Fruit fly (Drosophila melanogaster) whole organism, embryonic: ENCODE results near the gene CG9372.

Source experiments
- Bgb ChIP-seq: fragments of 200-800 bp; sonication (Bioruptor generic); IDR thresholded peaks from 2 replicates; pipeline ENCODE4 v1.3.6; 2022; ENCODE audit warnings: missing biosample characterization, missing genetic modification characterization; ENCODE audit not compliant: partially characterized antibody
- CG10959 ChIP-seq: fragments of 200-800 bp; sonication (Bioruptor generic); IDR thresholded peaks from 2 replicates; pipeline ENCODE4 v1.3.6; 2022; ENCODE audit warnings: missing biosample characterization, missing genetic modification characterization
- CG10979 ChIP-seq: fragments of 200-800 bp; sonication (Bioruptor generic); optimal IDR thresholded peaks from 2 replicates; lab custom pipeline; 2018; ENCODE audit warnings: missing biosample characterization, mild to moderate bottlenecking, missing genetic modification characterization, moderate library complexity
- CG11247 ChIP-seq: fragments of 200-800 bp; sonication (Bioruptor generic); IDR thresholded peaks from 2 replicates; pipeline ENCODE4 v1.3.6; 2022; ENCODE audit warnings: missing biosample characterization, missing genetic modification characterization
- CG11560 ChIP-seq: fragments of 200-800 bp; sonication (Bioruptor generic); IDR thresholded peaks from 3 replicates; pipeline ENCODE4 v1.3.6; 2022; ENCODE audit warnings: missing biosample characterization, missing genetic modification characterization
- CG11695 ChIP-seq: fragments of 200-800 bp; sonication (Bioruptor generic); IDR thresholded peaks from 3 replicates; pipeline ENCODE4 v1.3.6; 2022; ENCODE audit warnings: missing biosample characterization, missing genetic modification characterization
- CG11696 ChIP-seq: fragments of 200-800 bp; sonication (Bioruptor generic); IDR thresholded peaks from 2 replicates; pipeline ENCODE4 v1.3.6; 2022; ENCODE audit warnings: missing biosample characterization, missing genetic modification characterization
- CG12744 ChIP-seq: fragments of 200-800 bp; sonication (Bioruptor generic); optimal IDR thresholded peaks from 2 replicates; lab custom pipeline; 2016; ENCODE audit warnings: missing biosample characterization, missing genetic modification characterization
- CG15073 ChIP-seq: fragments of 200-800 bp; sonication (Bioruptor generic); optimal IDR thresholded peaks from 2 replicates; lab custom pipeline; 2016; ENCODE audit warnings: missing biosample characterization, missing genetic modification characterization
- CG1792 ChIP-seq: fragments of 200-800 bp; sonication (Bioruptor generic); optimal IDR thresholded peaks from 2 replicates; lab custom pipeline; 2016; ENCODE audit warnings: missing biosample characterization, missing genetic modification characterization
- CG3847 ChIP-seq: fragments of 200-800 bp; sonication (Bioruptor generic); IDR thresholded peaks from 2 replicates; pipeline ENCODE4 v1.3.6; 2022; ENCODE audit warnings: missing biosample characterization, missing genetic modification characterization
- CG43689 ChIP-seq: fragments of 200-800 bp; sonication (Bioruptor generic); IDR thresholded peaks from 2 replicates; pipeline ENCODE4 v1.3.6; 2022; ENCODE audit warnings: missing biosample characterization, missing genetic modification characterization
- CG4404 ChIP-seq: fragments of 200-800 bp; sonication (Bioruptor generic); IDR thresholded peaks from 2 replicates; pipeline ENCODE4 v1.3.6; 2022; ENCODE audit warnings: missing biosample characterization, missing genetic modification characterization
- CG6272 ChIP-seq: fragments of 200-800 bp; sonication (Bioruptor generic); IDR thresholded peaks from 2 replicates; pipeline ENCODE4 v1.3.6; 2022; ENCODE audit warnings: missing biosample characterization, missing genetic modification characterization
- CG6654 ChIP-seq: fragments of 200-800 bp; sonication (Bioruptor generic); optimal IDR thresholded peaks from 2 replicates; lab custom pipeline; 2017; ENCODE audit warnings: missing biosample characterization, mild to moderate bottlenecking, missing genetic modification characterization
- CG6813 ChIP-seq: fragments of 200-800 bp; sonication (Bioruptor generic); optimal IDR thresholded peaks from 2 replicates; lab custom pipeline; 2017; ENCODE audit warnings: missing biosample characterization, missing genetic modification characterization, mild to moderate bottlenecking, moderate library complexity, missing genetic modification reagents
- CG7372 ChIP-seq: fragments of 200-800 bp; sonication (Bioruptor generic); IDR thresholded peaks from 2 replicates; pipeline ENCODE4 v1.3.6; 2022; ENCODE audit warnings: missing biosample characterization, missing genetic modification characterization
- CG8281 ChIP-seq: fragments of 200-800 bp; sonication (Bioruptor generic); optimal IDR thresholded peaks from 2 replicates; lab custom pipeline; 2018; ENCODE audit warnings: missing biosample characterization, mild to moderate bottlenecking, missing genetic modification characterization, moderate library complexity
- CG9817 ChIP-seq: fragments of 200-800 bp; sonication (Bioruptor generic); optimal IDR thresholded peaks from 2 replicates; lab custom pipeline; 2018; ENCODE audit warnings: missing biosample characterization, mild to moderate bottlenecking, missing genetic modification characterization, moderate library complexity
- CTCF ChIP-seq: fragments of 200-800 bp; sonication (Bioruptor generic); optimal IDR thresholded peaks from 2 replicates; lab custom pipeline; 2017; ENCODE audit warnings: missing biosample characterization, mild to moderate bottlenecking, missing genetic modification characterization, moderate library complexity
- Dbx ChIP-seq: fragments of 200-800 bp; sonication (Bioruptor generic); IDR thresholded peaks from 3 replicates; pipeline ENCODE4 v1.3.6; 2022; ENCODE audit warnings: missing biosample characterization, missing genetic modification characterization
- Drgx ChIP-seq: fragments of 200-800 bp; sonication (Bioruptor generic); IDR thresholded peaks from 2 replicates; pipeline ENCODE4 v1.3.6; 2022; ENCODE audit warnings: missing biosample characterization, missing genetic modification characterization
- ERR ChIP-seq: fragments of 200-800 bp; sonication (Bioruptor generic); optimal IDR thresholded peaks from 2 replicates; lab custom pipeline; 2016; ENCODE audit warnings: missing biosample characterization, missing genetic modification characterization
- Eip74EF ChIP-seq, 2 experiments: fragments of 200-800 bp in 1 of 2; fragments of >200 bp in 1 of 2; sonication (Bioruptor generic) in 1 of 2; optimal IDR thresholded peaks; 2 replicates each; lab custom pipeline; 2017 to 2019; ENCODE audit warnings: missing biosample characterization in 2 of 2, missing genetic modification characterization in 2 of 2, mild to moderate bottlenecking in 1 of 2, moderate library complexity in 1 of 2
- Hsf ChIP-seq: fragments of 200-800 bp; sonication (Bioruptor generic); optimal IDR thresholded peaks from 3 replicates; lab custom pipeline; 2016; ENCODE audit warnings: missing biosample characterization, missing genetic modification characterization
- Lpt ChIP-seq: fragments of >200 bp; optimal IDR thresholded peaks from 2 replicates; lab custom pipeline; 2018; ENCODE audit warnings: missing biosample characterization, missing genetic modification characterization
- Mrtf ChIP-seq: fragments of 200-800 bp; sonication (Bioruptor generic); IDR thresholded peaks from 3 replicates; pipeline ENCODE4 v1.3.6; 2022; ENCODE audit warnings: missing biosample characterization, missing genetic modification characterization
- Opbp ChIP-seq: fragments of 200-800 bp; sonication (Bioruptor generic); IDR thresholded peaks from 3 replicates; pipeline ENCODE4 v1.3.6; 2022; ENCODE audit warnings: missing biosample characterization, missing genetic modification characterization; ENCODE audit not compliant: partially characterized antibody
- Ptx1 ChIP-seq: fragments of 200-800 bp; sonication (Bioruptor generic); IDR thresholded peaks from 2 replicates; pipeline ENCODE4 v1.3.6; 2022; ENCODE audit warnings: missing biosample characterization, missing genetic modification characterization
- Sox102F ChIP-seq: fragments of 200-800 bp; sonication (Bioruptor generic); optimal IDR thresholded peaks from 2 replicates; lab custom pipeline; 2018; ENCODE audit warnings: missing biosample characterization, mild to moderate bottlenecking, missing genetic modification characterization, moderate library complexity
- Sry-β ChIP-seq: fragments of 200-800 bp; sonication (Bioruptor generic); optimal IDR thresholded peaks from 2 replicates; lab custom pipeline; 2018; ENCODE audit warnings: missing biosample characterization, mild to moderate bottlenecking, missing genetic modification characterization, moderate library complexity
- Stat92E ChIP-seq, 3 experiments: fragments of >200 bp in 2 of 3; fragments of 200-800 bp in 1 of 3; sonication (Bioruptor generic) in 1 of 3; optimal IDR thresholded peaks; 2 replicates each; lab custom pipeline; 2017 to 2019; ENCODE audit warnings: missing biosample characterization in 3 of 3, missing genetic modification characterization in 3 of 3, mild to moderate bottlenecking in 1 of 3, moderate library complexity in 1 of 3
- Trl ChIP-seq, 3 experiments: fragments of >200 bp in 2 of 3; fragments of 200-800 bp in 1 of 3; sonication (Bioruptor generic) in 1 of 3; optimal IDR thresholded peaks; 2 replicates in 1 of 3; 3 replicates in 2 of 3; lab custom pipeline; 2016 to 2017; ENCODE audit warnings: missing biosample characterization in 1 of 3, missing genetic modification characterization in 1 of 3
- Usf ChIP-seq: fragments of 200-800 bp; sonication (Bioruptor generic); optimal IDR thresholded peaks from 2 replicates; lab custom pipeline; 2017; ENCODE audit warnings: missing genotype, missing biosample characterization, missing genetic modification characterization
- da ChIP-seq: fragments of 200-800 bp; sonication (Bioruptor generic); optimal IDR thresholded peaks from 2 replicates; lab custom pipeline; 2016; ENCODE audit warnings: missing biosample characterization, missing genetic modification characterization
- gce ChIP-seq: fragments of 200-800 bp; sonication (Bioruptor generic); IDR thresholded peaks from 3 replicates; pipeline ENCODE4 v1.3.6; 2022; ENCODE audit warnings: missing biosample characterization, missing genetic modification characterization
- hkb ChIP-seq, 2 experiments: fragments of 200-800 bp in 1 of 2; fragments of >200 bp in 1 of 2; sonication (Bioruptor generic) in 1 of 2; IDR thresholded peaks in 1 of 2; optimal IDR thresholded peaks in 1 of 2; 2 replicates each; pipeline versions ENCODE4 v1.3.6 to Lab custom; 2017 to 2022; ENCODE audit warnings: missing biosample characterization in 1 of 2, missing genetic modification characterization in 1 of 2
- jing ChIP-seq: fragments of 200-800 bp; sonication (Bioruptor generic); optimal IDR thresholded peaks from 2 replicates; lab custom pipeline; 2018; ENCODE audit warnings: missing biosample characterization, mild to moderate bottlenecking, missing genetic modification characterization
- jumu ChIP-seq: fragments of 200-800 bp; sonication (Bioruptor generic); optimal IDR thresholded peaks from 3 replicates; lab custom pipeline; 2016; ENCODE audit warnings: missing biosample characterization, missing genetic modification characterization
- luna ChIP-seq: fragments of 200-800 bp; sonication (Bioruptor generic); optimal IDR thresholded peaks from 2 replicates; lab custom pipeline; 2016; ENCODE audit warnings: missing biosample characterization, missing genetic modification characterization
- org-1 ChIP-seq: fragments of 200-800 bp; sonication (Bioruptor generic); optimal IDR thresholded peaks from 2 replicates; lab custom pipeline; 2017; ENCODE audit warnings: missing biosample characterization, missing genetic modification characterization
- peb ChIP-seq: fragments of 200-800 bp; sonication (Bioruptor generic); IDR thresholded peaks from 2 replicates; pipeline ENCODE4 v1.3.6; 2022; ENCODE audit warnings: missing biosample characterization, missing genetic modification characterization
- pita ChIP-seq: fragments of 200-800 bp; sonication (Bioruptor generic); optimal IDR thresholded peaks from 2 replicates; lab custom pipeline; 2017; ENCODE audit warnings: missing biosample characterization, mild to moderate bottlenecking, missing genetic modification characterization
- sc ChIP-seq, 3 experiments: fragments of >200 bp in 2 of 3; fragments of 200-800 bp in 1 of 3; sonication (Bioruptor generic) in 1 of 3; optimal IDR thresholded peaks; 2 replicates in 2 of 3; 3 replicates in 1 of 3; lab custom pipeline; 2017; ENCODE audit warnings: mild to moderate bottlenecking in 1 of 3, missing biosample characterization in 1 of 3, missing genetic modification characterization in 1 of 3, missing genetic modification reagents in 1 of 3
- so ChIP-seq: fragments of 200-800 bp; sonication (Bioruptor generic); IDR thresholded peaks from 3 replicates; pipeline ENCODE4 v1.3.6; 2022; ENCODE audit warnings: missing biosample characterization, missing genetic modification characterization
- sr ChIP-seq: fragments of 200-800 bp; sonication (Bioruptor generic); IDR thresholded peaks from 3 replicates; pipeline ENCODE4 v1.3.6; 2022; ENCODE audit warnings: missing biosample characterization, missing genetic modification characterization
- tin ChIP-seq: fragments of 200-800 bp; sonication (Bioruptor generic); optimal IDR thresholded peaks from 3 replicates; lab custom pipeline; 2016; ENCODE audit warnings: missing biosample characterization, missing genetic modification characterization
- trh ChIP-seq: fragments of 200-800 bp; sonication (Bioruptor generic); optimal IDR thresholded peaks from 2 replicates; lab custom pipeline; 2016; ENCODE audit warnings: missing biosample characterization, missing genetic modification characterization
- z ChIP-seq: fragments of 200-800 bp; sonication (Bioruptor generic); IDR thresholded peaks from 3 replicates; pipeline ENCODE4 v1.3.6; 2022; ENCODE audit warnings: missing biosample characterization, missing genetic modification characterization
- zen2 ChIP-seq: fragments of 200-800 bp; sonication (Bioruptor generic); IDR thresholded peaks from 3 replicates; pipeline ENCODE4 v1.3.6; 2022; ENCODE audit warnings: missing biosample characterization, missing genetic modification characterization; ENCODE audit not compliant: partially characterized antibody

Gene CG9372

dm6 chr3L:19590422-19590821 lies 15.6 kb upstream of the CG9372 start, which contains the start of gene CG14100 (continued):
- peak; percentile 100 for TF ChIP-seq peb (GFP tag; lab: Robert Waterston, UW)
- TF ChIP-seq org-1 (GFP tag; lab: Kevin White, UChicago): peak; percentile 100
- peak; percentile 100 for TF ChIP-seq tin
- TF ChIP-seq hkb (optimal IDR thresholded peaks at IDR 0.05; lab: Kevin White, UChicago): no peak
- peak; percentile 100 for TF ChIP-seq hkb (GFP tag; IDR thresholded peaks at IDR 0.05; lab: Robert Waterston, UW)
- peak; percentile 87 for TF ChIP-seq Sry-β
- TF ChIP-seq CG11247 (GFP tag; lab: Robert Waterston, UW): peak; percentile 100
- TF ChIP-seq Drgx (GFP tag; lab: Robert Waterston, UW): peak; percentile 100
- TF ChIP-seq sr (GFP tag; lab: Robert Waterston, UW): peak; percentile 100
- TF ChIP-seq CG3847 (GFP tag; lab: Robert Waterston, UW): peak; percentile 100
- peak; percentile 100 for TF ChIP-seq Usf (GFP tag; lab: Kevin White, UChicago)
- TF ChIP-seq Lpt (GFP tag; lab: Kevin White, UChicago): no peak
- peak; percentile 97 for TF ChIP-seq CG6654 (GFP tag; lab: Kevin White, UChicago)
- peak; percentile 85 for TF ChIP-seq CTCF
- no peak for TF ChIP-seq zen2 (GFP tag; lab: Robert Waterston, UW)
- peak; percentile 100 for TF ChIP-seq Sox102F (GFP tag; lab: Kevin White, UChicago)
- peak in 1 of 3 experiments; percentile 100 for TF ChIP-seq Stat92E (GFP tag; optimal IDR thresholded peaks at IDR 0.05; lab: Kevin White, UChicago)
- TF ChIP-seq CG11560: peak; percentile 98
- peak; percentile 100 for TF ChIP-seq CG11695 (GFP tag; lab: Robert Waterston, UW)
- peak; percentile 100 for TF ChIP-seq luna (GFP tag; lab: Kevin White, UChicago)
- TF ChIP-seq gce: peak; percentile 100
- peak; percentile 100 for TF ChIP-seq CG6272 (GFP tag; lab: Robert Waterston, UW)
- peak; percentile 100 for TF ChIP-seq CG6813 (GFP tag; lab: Kevin White, UChicago)
- TF ChIP-seq Mrtf: peak; percentile 100
- peak; percentile 76; the same call in 2 of the 3 replicates for TF ChIP-seq Opbp
- TF ChIP-seq ERR (GFP tag; lab: Kevin White, UChicago): peak; percentile 100
- peak; percentile 100 for TF ChIP-seq CG10959 (GFP tag; lab: Robert Waterston, UW)
- TF ChIP-seq CG1792 (GFP tag; lab: Kevin White, UChicago): peak; percentile 100
- TF ChIP-seq trh (GFP tag; lab: Kevin White, UChicago): peak; percentile 100
- peak; percentile 99 for TF ChIP-seq CG11696 (GFP tag; lab: Robert Waterston, UW)
- peak; percentile 97 for TF ChIP-seq CG15073
- peak; percentile 100 for TF ChIP-seq Dbx (GFP tag; lab: Robert Waterston, UW)
- no peak for TF ChIP-seq Trl (optimal IDR thresholded peaks at IDR 0.05; lab: Kevin White, UChicago)
- TF ChIP-seq Trl (GFP tag; optimal IDR thresholded peaks at IDR 0.05; lab: Kevin White, UChicago): peak; percentile 100
- peak; percentile 98 for TF ChIP-seq CG8281
- TF ChIP-seq so: peak; percentile 100
- peak; percentile 100 for TF ChIP-seq CG4404
- TF ChIP-seq z: peak; percentile 92
- peak; percentile 100 for TF ChIP-seq CG7372 (GFP tag; lab: Robert Waterston, UW)
- TF ChIP-seq Eip74EF (GFP tag; optimal IDR thresholded peaks at IDR 0.05; lab: Kevin White, UChicago): peak in 1 of 2 experiments; percentile 100
- TF ChIP-seq CG43689 (GFP tag; lab: Robert Waterston, UW): peak; percentile 100
- peak; percentile 100 for TF ChIP-seq Hsf (GFP tag; lab: Kevin White, UChicago)
- peak; percentile 100 for TF ChIP-seq da (GFP tag; lab: Kevin White, UChicago)
- TF ChIP-seq Bgb (GFP tag; lab: Robert Waterston, UW): no peak
- TF ChIP-seq CG9817 (tag; lab: Kevin White, UChicago): peak; percentile 100
- peak; percentile 100 for TF ChIP-seq CG12744 (GFP tag; lab: Kevin White, UChicago)
- peak; percentile 100 for TF ChIP-seq Ptx1 (GFP tag; lab: Robert Waterston, UW)
- peak; percentile 100 for TF ChIP-seq jing (GFP tag; lab: Kevin White, UChicago)
- TF ChIP-seq CG10979 (tag; lab: Kevin White, UChicago): peak; percentile 100
- TF ChIP-seq jumu (GFP tag; lab: Kevin White, UChicago): peak; percentile 100
- TF ChIP-seq pita (GFP tag; lab: Kevin White, UChicago): no peak
- TF ChIP-seq sc (optimal IDR thresholded peaks at IDR 0.05; lab: Kevin White, UChicago): no peak
- peak; percentile 100 for TF ChIP-seq sc (GFP tag; optimal IDR thresholded peaks at IDR 0.05; lab: Kevin White, UChicago)
